Worm (Caenorhabditis elegans): Measurements from ENCODE around the gene fbxc-53.

- TF ChIP-seq Y67H2A.10 (GFP tag; conservative IDR thresholded peaks at IDR 0.05): no peak
- TF ChIP-seq mel-28 (tag; optimal IDR thresholded peaks at IDR 0.05; ENCODE audit: borderline replicate concordance): no peak
- TF ChIP-seq snpc-3.4 (tag; optimal IDR thresholded peaks at IDR 0.05): no peak
- TF ChIP-seq ceh-40 (GFP tag; IDR thresholded peaks at IDR 0.05): no peak
- no peak for TF ChIP-seq dpl-1 (GFP tag; optimal IDR thresholded peaks at IDR 0.05)
- TF ChIP-seq B0336.3 (GFP tag; IDR thresholded peaks at IDR 0.05): no peak
Observed at ce11 chrII:3753598-3753997, 42.5 kb downstream of the fbxc-53 start, which contains the start of gene rcd-1.
